Worm (Caenorhabditis elegans): ENCODE results near the gene R08C7.4.

ce11 chrIV:4396052-4396821, 38.6 kb upstream of the R08C7.4 start:
- TF ChIP-seq elt-3 (tag; optimal IDR thresholded peaks at IDR 0.05) (no peak), flh-1 (GFP tag; optimal IDR thresholded peaks at IDR 0.05) (no peak), ceh-43 (GFP tag; optimal IDR thresholded peaks at IDR 0.05) (no peak), ces-1 (GFP tag; optimal IDR thresholded peaks at IDR 0.05) (no peak), ham-2 (GFP tag; optimal IDR thresholded peaks at IDR 0.05) (no peak), lsy-2 (tag; optimal IDR thresholded peaks at IDR 0.05) (no peak), mep-1 (tag; optimal IDR thresholded peaks at IDR 0.05) (no peak), ztf-11 (tag; optimal IDR thresholded peaks at IDR 0.05) (no peak), nhr-28 (tag; optimal IDR thresholded peaks at IDR 0.05) (no peak), unc-62 (GFP tag; optimal IDR thresholded peaks at IDR 0.05) (no peak), pha-4 (tag; optimal IDR thresholded peaks at IDR 0.05) (no peak), snpc-4 (tag; optimal IDR thresholded peaks at IDR 0.05) (no peak), unc-39 (tag; optimal IDR thresholded peaks at IDR 0.05) (no peak), nhr-237 (tag; optimal IDR thresholded peaks at IDR 0.05) (no peak)
